Fruit fly (Drosophila melanogaster): ENCODE data around the gene Hrb87F.

- TF ChIP-seq CG8478 (optimal IDR thresholded peaks at IDR 0.05), result no peak
- no peak for TF ChIP-seq pan (optimal IDR thresholded peaks at IDR 0.05)
- TF ChIP-seq psq (optimal IDR thresholded peaks at IDR 0.05), result no peak
- no peak for TF ChIP-seq EcR (GFP tag; optimal IDR thresholded peaks at IDR 0.05)
- no peak for TF ChIP-seq usp (GFP tag; optimal IDR thresholded peaks at IDR 0.05)
Observed at dm6 chr3R:13617228-13617627, 43.1 kb downstream of the Hrb87F start.

Data from whole organism.